Fruit fly (Drosophila melanogaster): Measurements from ENCODE around the gene jub.

Gene jub

DNA sequence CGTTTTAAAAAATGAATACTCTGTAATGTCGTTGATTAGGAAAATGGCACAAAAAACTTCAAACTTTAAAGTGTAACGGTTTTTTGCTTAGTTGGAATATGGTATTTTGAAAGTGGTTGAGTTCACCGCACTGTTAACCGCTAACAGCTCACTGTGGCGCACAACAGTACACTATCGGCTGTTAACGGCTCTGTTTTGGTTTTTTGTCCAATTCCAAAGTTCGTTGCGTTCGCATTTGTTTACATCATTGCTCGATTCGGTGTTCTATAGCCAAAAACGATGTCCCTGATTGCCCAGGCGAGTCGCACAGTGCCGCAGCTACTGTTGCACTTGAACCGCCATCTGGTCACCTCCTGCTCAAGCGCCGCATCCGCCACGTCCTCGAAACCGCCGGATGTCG, 18.6 kb downstream of the jub start, which contains the start of gene CG11095 (continued):
- TF ChIP-seq CG2129 (GFP tag; IDR thresholded peaks at IDR 0.05; ENCODE audit: partially characterized antibody) (0 out of 2 replicates have a peak, but pooled peaks have one; percentile 21), pzg (GFP tag; optimal IDR thresholded peaks at IDR 0.05) (peak; percentile 47), Taf1 (GFP tag; IDR thresholded peaks at IDR 0.05) (no peak), CG13287 (GFP tag; IDR thresholded peaks at IDR 0.05; ENCODE audit: partially characterized antibody) (peak; percentile 77), dimm (GFP tag; IDR thresholded peaks at IDR 0.05) (no peak), CG10209 (GFP tag; optimal IDR thresholded peaks at IDR 0.05) (no peak), jing (GFP tag; optimal IDR thresholded peaks at IDR 0.05) (no peak), CG17829 (tag; optimal IDR thresholded peaks at IDR 0.05) (no peak), CG14441 (GFP tag; IDR thresholded peaks at IDR 0.05) (no peak), CG2889 (GFP tag; IDR thresholded peaks at IDR 0.05) (no peak), so (GFP tag; IDR thresholded peaks at IDR 0.05) (no peak), CG15601 (tag; optimal IDR thresholded peaks at IDR 0.05) (no peak), sna (GFP tag; IDR thresholded peaks at IDR 0.05; ENCODE audit: partially characterized antibody) (0 out of 2 replicates have a peak, but pooled peaks have one; percentile 34), ERR (GFP tag; optimal IDR thresholded peaks at IDR 0.05) (no peak), Sry-δ (GFP tag; optimal IDR thresholded peaks at IDR 0.05) (peak; percentile 43), tin (GFP tag; optimal IDR thresholded peaks at IDR 0.05) (no peak), CG12104 (GFP tag; optimal IDR thresholded peaks at IDR 0.05) (no peak), zen2 (GFP tag; IDR thresholded peaks at IDR 0.05; ENCODE audit: partially characterized antibody) (0 out of 3 replicates have a peak, but pooled peaks have one; percentile 13), Neu2 (GFP tag; optimal IDR thresholded peaks at IDR 0.05; ENCODE audit: borderline replicate concordance) (no peak), bbx (GFP tag; IDR thresholded peaks at IDR 0.05; ENCODE audit: partially characterized antibody) (peak; percentile 35; the same call in 1 of the 2 replicates), CG43689 (GFP tag; IDR thresholded peaks at IDR 0.05) (no peak), pan (optimal IDR thresholded peaks at IDR 0.05) (no peak), pan (GFP tag; optimal IDR thresholded peaks at IDR 0.05 in 1 of 2, IDR thresholded peaks at IDR 0.05 in 1 of 2) (no peak), CG16813 (GFP tag; IDR thresholded peaks at IDR 0.05; ENCODE audit: partially characterized antibody) (peak; percentile 51; the same call in 2 of the 3 replicates), zf30C (GFP tag; optimal IDR thresholded peaks at IDR 0.05) (no peak), Pdp1 (GFP tag; optimal IDR thresholded peaks at IDR 0.05) (peak in 1 of 2 experiments; percentile 65), Dip2 (GFP tag; IDR thresholded peaks at IDR 0.05) (no peak), CG6791 (GFP tag; IDR thresholded peaks at IDR 0.05; ENCODE audit: partially characterized antibody) (peak; percentile 34; the same call in 1 of the 3 replicates), CG16815 (GFP tag; optimal IDR thresholded peaks at IDR 0.05) (no peak), CG17385 (GFP tag; optimal IDR thresholded peaks at IDR 0.05) (no peak), Dp (GFP tag; optimal IDR thresholded peaks at IDR 0.05) (peak; percentile 30), Hey (tag; optimal IDR thresholded peaks at IDR 0.05) (no peak), mld (GFP tag; IDR thresholded peaks at IDR 0.05; ENCODE audit: partially characterized antibody) (0 out of 3 replicates have a peak, but pooled peaks have one; percentile 56), hbn (GFP tag; IDR thresholded peaks at IDR 0.05; ENCODE audit: partially characterized antibody) (peak; percentile 43; the same call in 1 of the 2 replicates), CG34224 (GFP tag; IDR thresholded peaks at IDR 0.05; ENCODE audit: partially characterized antibody) (peak; percentile 48; the same call in 2 of the 3 replicates), Dll (GFP tag; IDR thresholded peaks at IDR 0.05; ENCODE audit: partially characterized antibody) (peak; percentile 69), slbo (GFP tag; IDR thresholded peaks at IDR 0.05) (no peak), CG2712 (tag; optimal IDR thresholded peaks at IDR 0.05) (peak; percentile 0), BEAF-32 (GFP tag; optimal IDR thresholded peaks at IDR 0.05) (peak; percentile 70), CG13775 (GFP tag; optimal IDR thresholded peaks at IDR 0.05) (no peak), wdn (GFP tag; IDR thresholded peaks at IDR 0.05) (no peak), CG8388 (GFP tag; optimal IDR thresholded peaks at IDR 0.05) (no peak), Usf (GFP tag; optimal IDR thresholded peaks at IDR 0.05) (no peak), CG30020 (tag; optimal IDR thresholded peaks at IDR 0.05) (peak; percentile 40), dan (GFP tag; IDR thresholded peaks at IDR 0.05) (no peak), Scr (GFP tag; IDR thresholded peaks at IDR 0.05; ENCODE audit: partially characterized antibody) (peak; percentile 59), CG17802 (tag; optimal IDR thresholded peaks at IDR 0.05) (peak; percentile 28), Ptx1 (GFP tag; IDR thresholded peaks at IDR 0.05) (no peak), aop (GFP tag; IDR thresholded peaks at IDR 0.05) (no peak)

Measured in whole organism, embryonic.